Worm (Caenorhabditis elegans) whole organism, late embryonic: ENCODE measurements around the gene ZC373.3.

ENCODE experiments used
- Y22D7AL.16 ChIP-seq: sonication (generic microtip); optimal IDR thresholded peaks from 2 replicates; lab custom pipeline; 2016; ENCODE audit warnings: missing genetic modification characterization, missing compliant biosample characterization
- dmd-4 ChIP-seq: sonication (generic microtip); optimal IDR thresholded peaks from 2 replicates; lab custom pipeline; 2016; ENCODE audit warnings: borderline replicate concordance, missing genetic modification characterization, missing compliant biosample characterization
- eyg-1 ChIP-seq: sonication (generic microtip); optimal IDR thresholded peaks from 2 replicates; lab custom pipeline; 2016; ENCODE audit warnings: missing genotype, missing genetic modification characterization, missing compliant biosample characterization
- fkh-10 ChIP-seq: fragments of 150-350 bp; optimal IDR thresholded peaks from 2 replicates; lab custom pipeline; 2014; ENCODE audit warnings: missing biosample characterization, missing genetic modification reagents, missing genetic modification characterization
- pha-4 ChIP-seq: fragments of 150-350 bp; optimal IDR thresholded peaks from 2 replicates; lab custom pipeline; 2018; ENCODE audit warnings: missing biosample characterization, missing genetic modification reagents, missing genetic modification characterization

ce11 chrX:10078089-10078488 lies 17.8 kb downstream of the ZC373.3 start:
- TF ChIP-seq Y22D7AL.16, result no peak
- no peak for TF ChIP-seq pha-4 (tag; lab: Kevin White, UChicago)
- TF ChIP-seq fkh-10 (GFP tag; lab: Kevin White, UChicago), result no peak
- TF ChIP-seq eyg-1 (tag; lab: Kevin White, UChicago), result no peak
- TF ChIP-seq dmd-4, result no peak
